Fruit fly (Drosophila melanogaster) whole organism, embryonic: ENCODE measurements around the gene Syx5.
A peak's percentile ranks its signal among the peaks of the same experiment; 100 is the strongest.

Source experiments
- Ada2b ChIP-seq: fragments of 200-800 bp; sonication (Bioruptor generic); IDR thresholded peaks from 2 replicates; pipeline ENCODE4 v1.3.6; 2022; ENCODE audit warnings: missing biosample characterization, missing genetic modification characterization
- Antp ChIP-seq: fragments of 200-800 bp; sonication (Bioruptor generic); optimal IDR thresholded peaks from 3 replicates; lab custom pipeline; 2016; ENCODE audit warnings: missing biosample characterization, missing genetic modification characterization
- B-H1 ChIP-seq: fragments of 200-800 bp; sonication (Bioruptor generic); IDR thresholded peaks from 3 replicates; pipeline ENCODE4 v1.3.6; 2022; ENCODE audit warnings: missing biosample characterization, missing genetic modification characterization
- Bgb ChIP-seq: fragments of 200-800 bp; sonication (Bioruptor generic); IDR thresholded peaks from 2 replicates; pipeline ENCODE4 v1.3.6; 2022; ENCODE audit warnings: missing biosample characterization, missing genetic modification characterization; ENCODE audit not compliant: partially characterized antibody
- CG10267 ChIP-seq: fragments of 200-800 bp; sonication (Bioruptor generic); optimal IDR thresholded peaks from 2 replicates; lab custom pipeline; 2018; ENCODE audit warnings: missing biosample characterization, mild to moderate bottlenecking, missing genetic modification characterization, moderate library complexity
- CG13894 ChIP-seq: fragments of 200-800 bp; sonication (Bioruptor generic); optimal IDR thresholded peaks from 3 replicates; lab custom pipeline; 2018; ENCODE audit warnings: missing biosample characterization, mild to moderate bottlenecking, missing genetic modification characterization, moderate library complexity
- CG14014 ChIP-seq: fragments of 200-800 bp; sonication (Bioruptor generic); IDR thresholded peaks from 2 replicates; pipeline ENCODE4 v1.3.6; 2022; ENCODE audit warnings: missing biosample characterization, missing genetic modification characterization
- CG16815 ChIP-seq: fragments of 200-800 bp; sonication (Bioruptor generic); optimal IDR thresholded peaks from 3 replicates; lab custom pipeline; 2017; ENCODE audit warnings: missing biosample characterization, mild to moderate bottlenecking, missing genetic modification characterization
- CG17361 ChIP-seq: fragments of 200-800 bp; sonication (Bioruptor generic); IDR thresholded peaks from 3 replicates; pipeline ENCODE4 v1.3.6; 2022; ENCODE audit warnings: missing biosample characterization, missing genetic modification characterization
- CG18476 ChIP-seq: fragments of 200-800 bp; sonication (Bioruptor generic); optimal IDR thresholded peaks from 2 replicates; lab custom pipeline; 2016; ENCODE audit warnings: missing biosample characterization, mild to moderate bottlenecking, missing genetic modification characterization
- CG31365 ChIP-seq: fragments of 200-800 bp; sonication (Bioruptor generic); optimal IDR thresholded peaks from 2 replicates; lab custom pipeline; 2018; ENCODE audit warnings: missing biosample characterization, mild to moderate bottlenecking, missing genetic modification characterization
- CG32767 ChIP-seq: fragments of 200-800 bp; sonication (Bioruptor generic); IDR thresholded peaks from 2 replicates; pipeline ENCODE4 v1.3.6; 2022; ENCODE audit warnings: missing biosample characterization, missing genetic modification characterization
- CG43689 ChIP-seq: fragments of 200-800 bp; sonication (Bioruptor generic); IDR thresholded peaks from 2 replicates; pipeline ENCODE4 v1.3.6; 2022; ENCODE audit warnings: missing biosample characterization, missing genetic modification characterization
- CG4404 ChIP-seq: fragments of 200-800 bp; sonication (Bioruptor generic); IDR thresholded peaks from 2 replicates; pipeline ENCODE4 v1.3.6; 2022; ENCODE audit warnings: missing biosample characterization, missing genetic modification characterization
- CG7357 ChIP-seq: fragments of 200-800 bp; sonication (Bioruptor generic); IDR thresholded peaks from 3 replicates; pipeline ENCODE4 v1.3.6; 2022; ENCODE audit warnings: missing biosample characterization, missing genetic modification characterization
- CG8388 ChIP-seq: fragments of 200-800 bp; sonication (Bioruptor generic); optimal IDR thresholded peaks from 2 replicates; lab custom pipeline; 2019; ENCODE audit warnings: missing biosample characterization, mild to moderate bottlenecking, missing genetic modification characterization, moderate library complexity
- CG8924 ChIP-seq: fragments of 200-800 bp; optimal IDR thresholded peaks from 3 replicates; lab custom pipeline; 2019; ENCODE audit warnings: missing biosample characterization, mild to moderate bottlenecking, missing genetic modification characterization, moderate library complexity
- CG9932 ChIP-seq: fragments of 200-800 bp; sonication (Bioruptor generic); IDR thresholded peaks from 2 replicates; pipeline ENCODE4 v1.3.6; 2022; ENCODE audit warnings: missing biosample characterization, missing genetic modification characterization
- CrebB ChIP-seq: fragments of 200-800 bp; sonication (Bioruptor generic); optimal IDR thresholded peaks from 3 replicates; lab custom pipeline; 2018; ENCODE audit warnings: missing biosample characterization, mild to moderate bottlenecking, missing genetic modification characterization
- Dp ChIP-seq: fragments of 200-800 bp; sonication (Bioruptor generic); optimal IDR thresholded peaks from 2 replicates; lab custom pipeline; 2018; ENCODE audit warnings: missing biosample characterization, mild to moderate bottlenecking, missing genetic modification characterization, moderate library complexity
- Ets97D ChIP-seq: fragments of 200-800 bp; sonication (Bioruptor generic); optimal IDR thresholded peaks from 3 replicates; lab custom pipeline; 2016; ENCODE audit warnings: missing biosample characterization, missing genetic modification characterization
- Gsc ChIP-seq: fragments of 200-800 bp; sonication (Bioruptor generic); IDR thresholded peaks from 2 replicates; pipeline ENCODE4 v1.3.6; 2022; ENCODE audit warnings: missing biosample characterization, missing genetic modification characterization
- HLH4C ChIP-seq: fragments of 200-800 bp; sonication (Bioruptor generic); IDR thresholded peaks from 3 replicates; pipeline ENCODE4 v1.3.6; 2022; ENCODE audit warnings: missing biosample characterization, missing genetic modification characterization; ENCODE audit not compliant: partially characterized antibody
- Hmr ChIP-seq: fragments of 200-800 bp; sonication (Bioruptor generic); optimal IDR thresholded peaks from 3 replicates; lab custom pipeline; 2017; ENCODE audit warnings: mild to moderate bottlenecking, missing biosample characterization, missing genetic modification reagents, missing genetic modification characterization
- Hr3 ChIP-seq: fragments of 200-800 bp; sonication (Bioruptor generic); optimal IDR thresholded peaks from 3 replicates; lab custom pipeline; 2016; ENCODE audit warnings: missing biosample characterization, missing genetic modification characterization
- Kr ChIP-seq: fragments of 200-800 bp; sonication (Bioruptor generic); optimal IDR thresholded peaks from 2 replicates; lab custom pipeline; 2017; ENCODE audit warnings: missing biosample characterization, mild to moderate bottlenecking, missing genetic modification characterization
- Max ChIP-seq: fragments of 200-800 bp; sonication (Bioruptor generic); optimal IDR thresholded peaks from 2 replicates; lab custom pipeline; 2016; ENCODE audit warnings: missing biosample characterization, mild to moderate bottlenecking, missing genetic modification characterization
- NC2β ChIP-seq: fragments of 200-800 bp; sonication (Bioruptor generic); optimal IDR thresholded peaks from 2 replicates; lab custom pipeline; 2016; ENCODE audit warnings: missing biosample characterization, missing genetic modification characterization
- Nf-YB ChIP-seq: fragments of 200-800 bp; sonication (Bioruptor generic); optimal IDR thresholded peaks from 3 replicates; lab custom pipeline; 2019; ENCODE audit warnings: missing biosample characterization, mild to moderate bottlenecking, missing genetic modification characterization, moderate library complexity
- Oli ChIP-seq: fragments of 200-800 bp; sonication (Bioruptor generic); optimal IDR thresholded peaks from 2 replicates; lab custom pipeline; 2018; ENCODE audit warnings: missing biosample characterization, mild to moderate bottlenecking, missing genetic modification characterization, moderate library complexity
- ato ChIP-seq: fragments of 200-800 bp; sonication (Bioruptor generic); IDR thresholded peaks from 2 replicates; pipeline ENCODE4 v1.3.6; 2022; ENCODE audit warnings: missing biosample characterization, missing genetic modification characterization; ENCODE audit not compliant: partially characterized antibody
- br ChIP-seq: fragments of >200 bp; optimal IDR thresholded peaks from 2 replicates; lab custom pipeline; 2017
- cad ChIP-seq: fragments of >200 bp; optimal IDR thresholded peaks from 2 replicates; lab custom pipeline; 2017; ENCODE audit warnings: missing biosample characterization, missing genetic modification characterization
- crc ChIP-seq: fragments of 200-800 bp; sonication (Bioruptor generic); optimal IDR thresholded peaks from 2 replicates; lab custom pipeline; 2016; ENCODE audit warnings: missing biosample characterization, missing genetic modification characterization
- dm ChIP-seq: fragments of 200-800 bp; sonication (Bioruptor generic); optimal IDR thresholded peaks from 3 replicates; lab custom pipeline; 2016; ENCODE audit warnings: missing biosample characterization, missing genetic modification characterization
- ftz-f1 ChIP-seq: fragments of 200-800 bp; sonication (Bioruptor generic); optimal IDR thresholded peaks from 2 replicates; lab custom pipeline; 2016; ENCODE audit warnings: missing biosample characterization, missing genetic modification characterization
- grn ChIP-seq: fragments of 200-800 bp; sonication (Bioruptor generic); optimal IDR thresholded peaks from 3 replicates; lab custom pipeline; 2017; ENCODE audit warnings: missing biosample characterization, missing genetic modification characterization
- gro ChIP-seq: fragments of 200-800 bp; sonication (Bioruptor generic); optimal IDR thresholded peaks from 2 replicates; lab custom pipeline; 2016; ENCODE audit warnings: missing biosample characterization, missing genetic modification characterization
- gsb ChIP-seq: fragments of 200-800 bp; sonication (Bioruptor generic); IDR thresholded peaks from 2 replicates; pipeline ENCODE4 v1.3.6; 2022; ENCODE audit warnings: missing biosample characterization, missing genetic modification characterization
- ken ChIP-seq: fragments of 200-800 bp; sonication (Bioruptor generic); IDR thresholded peaks from 3 replicates; pipeline ENCODE4 v1.3.6; 2022; ENCODE audit warnings: missing biosample characterization, missing genetic modification characterization
- klu ChIP-seq: fragments of 200-800 bp; sonication (Bioruptor generic); IDR thresholded peaks from 2 replicates; pipeline ENCODE4 v1.3.6; 2022; ENCODE audit warnings: missing biosample characterization, missing genetic modification characterization
- mam ChIP-seq: fragments of 200-800 bp; sonication (Bioruptor generic); optimal IDR thresholded peaks from 3 replicates; lab custom pipeline; 2016; ENCODE audit warnings: missing biosample characterization, missing genetic modification characterization
- nerfin-1 ChIP-seq: fragments of 200-800 bp; sonication (Bioruptor generic); optimal IDR thresholded peaks from 3 replicates; lab custom pipeline; 2019; ENCODE audit warnings: missing biosample characterization, mild to moderate bottlenecking, missing genetic modification characterization, moderate library complexity
- onecut ChIP-seq: fragments of 200-800 bp; sonication (Bioruptor generic); IDR thresholded peaks from 2 replicates; pipeline ENCODE4 v1.3.6; 2022; ENCODE audit warnings: missing biosample characterization, missing genetic modification characterization
- prd ChIP-seq, 3 experiments: fragments of >200 bp in 2 of 3; fragments of 200-800 bp in 1 of 3; sonication (Bioruptor generic) in 1 of 3; optimal IDR thresholded peaks in 2 of 3; IDR thresholded peaks in 1 of 3; 2 replicates in 2 of 3; 3 replicates in 1 of 3; pipeline versions ENCODE4 v1.3.6 to Lab custom; 2017 to 2022; ENCODE audit warnings: missing biosample characterization in 1 of 3, missing genetic modification characterization in 1 of 3
- seq ChIP-seq: fragments of 200-800 bp; sonication (Bioruptor generic); IDR thresholded peaks from 2 replicates; pipeline ENCODE4 v1.3.6; 2022; ENCODE audit warnings: missing biosample characterization, missing genetic modification characterization
- sima ChIP-seq: fragments of 200-800 bp; sonication (Bioruptor generic); optimal IDR thresholded peaks from 2 replicates; lab custom pipeline; 2016; ENCODE audit warnings: missing biosample characterization, missing genetic modification characterization
- slp2 ChIP-seq: fragments of 200-800 bp; sonication (Bioruptor generic); optimal IDR thresholded peaks from 2 replicates; lab custom pipeline; 2016; ENCODE audit warnings: missing biosample characterization, missing genetic modification characterization
- vvl ChIP-seq: fragments of 200-800 bp; sonication (Bioruptor generic); IDR thresholded peaks from 2 replicates; pipeline ENCODE4 v1.3.6; 2022; ENCODE audit warnings: missing biosample characterization, missing genetic modification characterization
- zfh2 ChIP-seq: fragments of 200-800 bp; sonication (Bioruptor generic); optimal IDR thresholded peaks from 2 replicates; lab custom pipeline; 2016; ENCODE audit warnings: missing biosample characterization, missing genetic modification characterization

Gene Syx5

dm6 chr2L:16325515-16326257, 18.5 kb downstream of the Syx5 start, which contains the start of gene cact (continued):
- TF ChIP-seq gro, result peak; percentile 95
- TF ChIP-seq Gsc, result no peak
- TF ChIP-seq CG13894 (tag; lab: Kevin White, UChicago), result peak; percentile 95
- peak; percentile 81 for TF ChIP-seq nerfin-1 (tag; lab: Kevin White, UChicago)
- TF ChIP-seq gsb (GFP tag; lab: Robert Waterston, UW), result peak; percentile 53; the same call in 1 of the 2 replicates
- peak; percentile 88 for TF ChIP-seq CG18476 (GFP tag; lab: Kevin White, UChicago)
- peak; percentile 86 for TF ChIP-seq klu (GFP tag; lab: Robert Waterston, UW)
- peak; percentile 82 for TF ChIP-seq Nf-YB
- TF ChIP-seq prd (optimal IDR thresholded peaks at IDR 0.05; lab: Kevin White, UChicago), result no peak
- TF ChIP-seq prd (GFP tag; IDR thresholded peaks at IDR 0.05; lab: Robert Waterston, UW), result peak; percentile 94
- peak; percentile 27 for TF ChIP-seq ftz-f1 (GFP tag; lab: Kevin White, UChicago)
- TF ChIP-seq Kr (GFP tag; lab: Kevin White, UChicago), result no peak
- TF ChIP-seq Antp (GFP tag; lab: Kevin White, UChicago), result peak; percentile 95
- peak; percentile 95 for TF ChIP-seq NC2β (GFP tag; lab: Kevin White, UChicago)
- TF ChIP-seq CG17361 (GFP tag; lab: Robert Waterston, UW), result peak; percentile 93
- peak; percentile 87 for TF ChIP-seq CG32767 (GFP tag; lab: Robert Waterston, UW)
- TF ChIP-seq CG8388 (GFP tag; lab: Kevin White, UChicago), result peak; percentile 93
- TF ChIP-seq Bgb (GFP tag; lab: Robert Waterston, UW), result peak; percentile 36; the same call in 1 of the 2 replicates
- TF ChIP-seq CG16815 (GFP tag; lab: Kevin White, UChicago), result peak; percentile 88
- TF ChIP-seq CG43689, result no peak; the same call in none of the 2 replicates
- TF ChIP-seq mam (GFP tag; lab: Kevin White, UChicago), result peak; percentile 95
- peak; percentile 77 for TF ChIP-seq grn (GFP tag; lab: Kevin White, UChicago)
- TF ChIP-seq Max, result peak; percentile 87
- TF ChIP-seq CG14014 (GFP tag; lab: Robert Waterston, UW), result peak; percentile 85
- peak; percentile 93 for TF ChIP-seq crc (GFP tag; lab: Kevin White, UChicago)
- peak; percentile 90 for TF ChIP-seq CG10267
- TF ChIP-seq zfh2 (GFP tag; lab: Kevin White, UChicago), result peak; percentile 96
- TF ChIP-seq Dp (GFP tag; lab: Kevin White, UChicago), result peak; percentile 69
- TF ChIP-seq CG4404 (GFP tag; lab: Robert Waterston, UW), result peak; percentile 80
- no peak for TF ChIP-seq cad (GFP tag; lab: Kevin White, UChicago)
- TF ChIP-seq CG7357 (GFP tag; lab: Robert Waterston, UW), result peak; percentile 88
- TF ChIP-seq slp2 (GFP tag; lab: Kevin White, UChicago), result peak; percentile 93
- TF ChIP-seq CG9932 (GFP tag; lab: Robert Waterston, UW), result peak; percentile 94
- no peak; the same call in 2 of the 3 replicates for TF ChIP-seq HLH4C (GFP tag; lab: Robert Waterston, UW)
- TF ChIP-seq vvl (GFP tag; lab: Robert Waterston, UW), result peak; percentile 96
- peak; percentile 91 for TF ChIP-seq Ets97D (GFP tag; lab: Kevin White, UChicago)
- TF ChIP-seq ato (GFP tag; lab: Robert Waterston, UW), result no peak
- no peak for TF ChIP-seq br
- TF ChIP-seq Hmr (GFP tag; lab: Kevin White, UChicago), result peak; percentile 93
- TF ChIP-seq onecut (GFP tag; lab: Robert Waterston, UW), result peak; percentile 66
- TF ChIP-seq CG31365, result peak; percentile 16
- peak; percentile 88 for TF ChIP-seq seq (GFP tag; lab: Robert Waterston, UW)
- peak; percentile 87 for TF ChIP-seq Ada2b (GFP tag; lab: Robert Waterston, UW)
- peak; percentile 70 for TF ChIP-seq sima (GFP tag; lab: Kevin White, UChicago)
- TF ChIP-seq B-H1 (GFP tag; lab: Robert Waterston, UW), result peak; percentile 80
- peak; percentile 92 for TF ChIP-seq Hr3 (GFP tag; lab: Kevin White, UChicago)
- TF ChIP-seq ken (GFP tag; lab: Robert Waterston, UW), result peak; percentile 88
- peak; percentile 92 for TF ChIP-seq Oli (tag; lab: Kevin White, UChicago)
- peak; percentile 81 for TF ChIP-seq CrebB (tag; lab: Kevin White, UChicago)
- peak; percentile 92 for TF ChIP-seq dm (GFP tag; lab: Kevin White, UChicago)
- TF ChIP-seq CG8924 (tag; lab: Kevin White, UChicago), result peak; percentile 95
